Fruit fly (Drosophila melanogaster): ENCODE data around the gene Ufsp2.

Ufsp2 gene

DNA sequence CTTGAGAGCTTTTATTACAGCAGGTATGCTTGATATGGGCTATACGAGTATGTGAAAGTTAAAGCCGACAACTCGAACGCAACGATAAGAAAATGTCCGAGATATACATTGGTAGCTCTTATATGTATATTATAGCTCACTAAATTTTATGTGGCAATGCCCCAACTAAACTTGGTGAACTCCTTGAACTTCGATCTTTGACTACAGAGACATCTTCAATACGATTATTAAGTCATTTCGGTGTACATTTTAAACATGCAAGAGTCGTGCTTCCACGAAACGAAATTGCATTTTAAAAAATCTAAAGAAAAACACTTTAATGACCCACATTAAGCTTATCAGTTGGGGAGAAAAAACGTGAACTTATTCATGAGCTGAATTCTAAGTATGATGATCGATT, 39.8 kb upstream of the Ufsp2 start:
- TF ChIP-seq CG17801 (GFP tag; optimal IDR thresholded peaks at IDR 0.05; ENCODE audit: partially characterized antibody): no peak

dm6 chr3L:15537916-15538581, 38.3 kb upstream of the Ufsp2 start:
- no peak for TF ChIP-seq CG17801 (GFP tag; optimal IDR thresholded peaks at IDR 0.05; ENCODE audit: partially characterized antibody)

DNA sequence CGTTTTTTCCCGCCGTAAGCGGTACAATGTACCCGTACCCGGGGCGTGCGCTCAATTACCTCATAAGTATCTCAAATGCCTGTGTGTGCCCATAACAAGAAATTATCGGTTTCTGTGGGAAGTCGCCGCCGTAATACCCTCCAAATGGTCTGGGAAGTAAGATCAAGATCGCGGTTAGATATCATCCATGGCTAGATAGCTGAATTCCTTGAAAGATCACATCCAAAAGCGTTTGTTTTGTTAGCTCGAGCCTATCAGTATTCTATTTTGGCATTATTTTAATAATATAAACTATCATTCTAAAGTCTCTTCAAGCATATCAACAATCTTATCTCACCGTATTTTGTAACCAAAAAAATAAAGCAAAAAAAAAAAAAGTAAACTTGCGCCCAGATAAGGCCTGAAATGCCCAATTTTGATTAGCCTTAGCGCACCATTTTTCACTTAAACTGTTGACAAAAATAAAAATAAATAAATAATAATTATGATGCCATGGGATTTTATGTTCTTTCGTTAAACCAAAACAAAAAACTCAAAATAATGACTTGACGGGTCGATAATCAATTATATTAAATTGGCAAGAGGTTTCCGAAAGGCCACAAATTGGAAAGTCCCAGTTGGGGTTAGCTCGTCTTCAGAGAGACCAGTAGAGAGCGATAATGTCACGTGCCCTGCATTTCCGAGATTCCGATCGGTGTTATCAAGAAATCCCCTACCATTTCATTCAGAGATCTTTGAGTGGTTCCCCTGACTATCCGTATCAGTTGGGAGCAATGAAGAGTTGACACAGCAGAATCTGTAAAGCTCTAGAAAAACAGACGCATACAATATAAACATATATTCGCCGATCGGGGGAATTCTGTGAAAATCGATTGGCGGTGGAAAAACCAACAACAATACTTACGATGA, 37.5 kb upstream of the Ufsp2 start:
- no peak for TF ChIP-seq CG17801 (GFP tag; optimal IDR thresholded peaks at IDR 0.05; ENCODE audit: partially characterized antibody)

DNA sequence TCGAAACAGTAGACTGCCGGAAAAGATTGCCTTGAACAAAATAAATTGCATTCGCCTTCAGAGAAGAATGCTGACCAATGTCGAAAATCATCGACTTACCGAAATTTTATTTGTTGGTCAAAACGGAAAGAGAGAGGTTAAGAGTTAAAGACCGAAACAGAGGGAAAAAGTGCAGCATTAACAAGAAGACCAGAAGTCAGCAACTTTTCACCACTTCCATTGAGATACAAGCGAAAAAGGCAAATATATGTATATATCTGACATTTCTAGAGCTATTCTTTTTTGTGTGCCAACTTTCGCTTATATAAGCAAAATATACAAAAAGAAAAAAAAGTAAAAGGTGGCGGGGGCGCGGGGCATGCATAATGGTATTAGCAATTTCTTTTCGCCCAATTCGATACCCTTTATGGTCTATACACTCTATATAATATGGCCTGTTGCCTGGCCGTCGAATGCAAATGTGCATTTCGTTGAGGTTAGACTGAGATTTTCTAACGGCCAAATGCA, 36.4 kb upstream of the Ufsp2 start:
- peak; percentile 17 for TF ChIP-seq CG17801 (GFP tag; optimal IDR thresholded peaks at IDR 0.05; ENCODE audit: partially characterized antibody)

- TF ChIP-seq CG17801 (GFP tag; optimal IDR thresholded peaks at IDR 0.05; ENCODE audit: partially characterized antibody): no peak
These were observed 35.7 kb upstream of the Ufsp2 start for dm6 chr3L:15540682-15541081.

- TF ChIP-seq CG17801 (GFP tag; optimal IDR thresholded peaks at IDR 0.05; ENCODE audit: partially characterized antibody): no peak
These were observed 35.1 kb upstream of the Ufsp2 start for dm6 chr3L:15541281-15541680.

DNA sequence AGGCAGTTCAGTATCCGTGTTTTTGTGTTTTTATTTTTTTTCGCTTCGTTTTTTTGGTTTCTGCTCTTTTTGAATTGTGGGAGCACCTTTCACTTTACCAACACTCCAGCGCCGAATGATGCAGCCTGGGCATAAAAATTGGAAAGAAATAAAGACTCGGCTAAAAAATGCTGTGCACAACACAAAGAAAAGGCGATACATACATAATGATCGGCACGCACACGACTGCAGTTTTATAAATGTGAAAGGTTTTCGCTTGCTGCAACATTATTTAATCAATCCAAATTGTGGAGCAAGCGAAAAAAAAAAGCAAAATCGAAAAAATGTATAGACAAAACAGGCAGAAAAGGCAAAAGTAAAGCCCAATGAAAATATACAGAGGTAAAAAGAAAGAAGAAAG, 33.3 kb upstream of the Ufsp2 start:
- TF ChIP-seq CG17801 (GFP tag; optimal IDR thresholded peaks at IDR 0.05; ENCODE audit: partially characterized antibody): peak; percentile 21

DNA sequence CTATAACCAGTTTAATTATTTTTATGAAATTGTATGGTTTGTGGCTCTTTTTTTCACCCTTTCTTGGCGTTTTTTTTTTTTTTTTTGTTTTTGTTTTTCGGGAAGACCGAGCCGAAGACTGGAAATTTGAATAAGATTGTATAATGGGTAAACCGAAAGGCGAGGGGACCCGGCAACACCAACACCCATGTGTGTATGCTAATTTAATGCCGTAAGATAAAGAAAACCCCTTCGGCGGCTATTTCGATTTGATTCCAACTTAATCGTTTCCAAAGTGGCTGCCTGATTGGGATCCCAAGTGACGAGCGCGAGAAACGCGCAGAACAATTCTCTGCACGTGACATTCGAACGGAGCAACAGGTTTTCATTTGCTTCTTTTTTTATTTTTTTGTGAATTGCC, 32.9 kb upstream of the Ufsp2 start:
- no peak for TF ChIP-seq CG17801 (GFP tag; optimal IDR thresholded peaks at IDR 0.05; ENCODE audit: partially characterized antibody)

DNA sequence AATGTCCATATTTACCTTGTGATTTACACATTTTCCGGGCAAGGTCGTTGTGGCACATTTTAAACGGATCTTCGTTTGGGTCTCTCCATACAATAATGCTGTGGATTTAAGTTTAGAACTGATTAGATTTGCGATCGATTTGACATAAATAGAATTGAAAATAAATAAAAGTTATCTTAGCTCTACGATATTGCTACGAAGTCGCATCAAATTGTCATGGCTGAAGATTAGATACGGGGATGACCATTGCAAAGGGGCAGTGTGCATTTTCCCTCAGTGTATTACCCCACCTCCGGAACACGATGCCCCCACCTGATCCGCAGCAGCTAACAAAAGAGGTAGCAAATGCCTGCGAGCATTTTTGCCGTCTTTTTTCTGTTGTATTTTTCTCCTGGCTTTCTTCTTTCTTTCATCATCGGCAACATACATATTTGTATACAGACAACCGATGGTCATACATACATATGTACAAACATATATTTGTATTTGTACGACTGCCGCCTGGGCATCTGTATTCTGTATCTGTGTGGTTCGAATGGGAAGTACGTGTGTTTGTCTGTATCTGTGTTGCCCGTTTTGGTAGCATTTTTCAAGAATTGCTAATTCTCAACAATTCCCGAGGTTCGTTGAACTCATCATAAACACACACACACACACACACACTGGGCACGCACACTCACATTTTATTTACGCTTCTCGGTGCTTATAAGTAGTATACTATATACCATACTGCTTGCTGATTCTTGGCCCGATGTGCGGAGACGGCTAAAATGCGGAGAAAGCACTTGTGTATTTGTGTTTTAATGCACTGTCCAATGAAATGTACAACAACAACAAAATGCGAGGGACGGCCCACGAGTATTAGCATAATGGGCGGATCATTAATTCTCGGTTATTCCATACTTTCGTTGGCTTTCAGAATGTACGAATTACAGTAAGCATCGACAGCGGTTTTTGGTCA, 31.6 kb upstream of the Ufsp2 start:
- no peak for TF ChIP-seq CG17801 (GFP tag; optimal IDR thresholded peaks at IDR 0.05; ENCODE audit: partially characterized antibody)

dm6 chr3L:15547187-15547790, 29.1 kb upstream of the Ufsp2 start:
- no peak for TF ChIP-seq CG17801 (GFP tag; optimal IDR thresholded peaks at IDR 0.05; ENCODE audit: partially characterized antibody)

dm6 chr3L:15548843-15549242, 27.5 kb upstream of the Ufsp2 start:
- no peak for TF ChIP-seq CG17801 (GFP tag; optimal IDR thresholded peaks at IDR 0.05; ENCODE audit: partially characterized antibody)

DNA sequence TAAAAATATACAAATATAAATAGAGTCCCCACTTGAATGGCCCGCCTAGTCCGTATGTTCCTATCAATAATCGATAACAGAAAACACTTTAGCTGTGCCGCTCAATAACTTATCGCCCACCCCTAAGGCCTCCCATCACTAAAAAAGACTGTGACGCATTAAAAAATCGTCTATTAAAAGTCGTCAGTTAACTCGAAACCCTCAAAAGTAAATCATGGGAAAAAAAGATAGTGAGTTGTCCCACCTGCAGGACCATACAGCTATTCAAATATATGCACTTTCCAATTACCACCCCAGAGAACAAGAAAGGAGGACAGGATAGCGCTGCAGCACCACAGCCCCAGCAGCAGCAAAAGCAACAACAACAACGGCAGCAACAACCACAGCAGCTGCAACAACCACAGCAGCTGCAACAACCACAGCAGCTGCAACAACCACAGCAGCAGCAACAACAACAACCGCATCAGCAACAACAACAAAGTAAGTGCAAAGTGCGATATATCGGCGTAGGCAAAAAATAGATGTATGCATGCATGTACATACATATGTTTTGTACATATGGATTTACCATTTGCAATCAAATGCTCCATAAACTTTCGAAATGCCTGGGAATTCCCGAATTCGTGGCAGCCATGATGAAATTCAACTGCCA, 22.3 kb upstream of the Ufsp2 start, which contains the start of gene AGO2:
Gene AGO2 (plus strand): TSS at position 121 of the 652 bp plus-strand sequence.
- TF ChIP-seq CG17801 (GFP tag; optimal IDR thresholded peaks at IDR 0.05; ENCODE audit: partially characterized antibody): peak; percentile 67

dm6 chr3L:15562727-15563057, 13.7 kb upstream of the Ufsp2 start:
- TF ChIP-seq CG17801 (GFP tag; optimal IDR thresholded peaks at IDR 0.05; ENCODE audit: partially characterized antibody): no peak
